Fruit fly (Drosophila melanogaster): ENCODE results near the gene Jon99Fi.

Gene Jon99Fi

dm6 chr3R:30531129-30531708 is 42.5 kb downstream of the Jon99Fi start (continued):
- TF ChIP-seq phol (tag; optimal IDR thresholded peaks at IDR 0.05), result peak; percentile 40
- no peak for TF ChIP-seq Deaf1 (tag; optimal IDR thresholded peaks at IDR 0.05)
- peak; percentile 50 for TF ChIP-seq dmrt99B (tag; optimal IDR thresholded peaks at IDR 0.05)
- TF ChIP-seq pfk (GFP tag; optimal IDR thresholded peaks at IDR 0.05), result no peak
- TF ChIP-seq az2 (GFP tag; optimal IDR thresholded peaks at IDR 0.05), result no peak
- TF ChIP-seq Opbp (GFP tag; IDR thresholded peaks at IDR 0.05; ENCODE audit: partially characterized antibody), result no peak
- no peak for TF ChIP-seq Mad (GFP tag; optimal IDR thresholded peaks at IDR 0.05)
- no peak for TF ChIP-seq sug (tag; optimal IDR thresholded peaks at IDR 0.05)
- TF ChIP-seq jing (GFP tag; optimal IDR thresholded peaks at IDR 0.05), result no peak
- TF ChIP-seq lmd (GFP tag; IDR thresholded peaks at IDR 0.05), result no peak
- peak; percentile 20 for TF ChIP-seq Sox100B (GFP tag; optimal IDR thresholded peaks at IDR 0.05)
- no peak for TF ChIP-seq CG11723 (GFP tag; optimal IDR thresholded peaks at IDR 0.05)
- TF ChIP-seq bab2 (GFP tag; optimal IDR thresholded peaks at IDR 0.05), result no peak
- no peak for TF ChIP-seq Hr39 (optimal IDR thresholded peaks at IDR 0.05)
- peak; percentile 27 for TF ChIP-seq fd96Cb (tag; optimal IDR thresholded peaks at IDR 0.05)
- peak; percentile 30 for TF ChIP-seq Ssrp (tag; optimal IDR thresholded peaks at IDR 0.05)
- TF ChIP-seq ro (GFP tag; IDR thresholded peaks at IDR 0.05), result no peak
- peak; percentile 32 for TF ChIP-seq nmo (GFP tag; optimal IDR thresholded peaks at IDR 0.05)
- no peak for TF ChIP-seq yki (optimal IDR thresholded peaks at IDR 0.05)
- TF ChIP-seq CG17912 (GFP tag; optimal IDR thresholded peaks at IDR 0.05), result no peak
- TF ChIP-seq HmgZ (tag; optimal IDR thresholded peaks at IDR 0.05), result no peak
- TF ChIP-seq gem (tag; optimal IDR thresholded peaks at IDR 0.05), result peak; percentile 50
- no peak for TF ChIP-seq D (optimal IDR thresholded peaks at IDR 0.05)
- TF ChIP-seq D (GFP tag; optimal IDR thresholded peaks at IDR 0.05), result peak; percentile 9
- peak; percentile 23 for TF ChIP-seq CG7839 (tag; optimal IDR thresholded peaks at IDR 0.05)
- TF ChIP-seq CG15269 (tag; optimal IDR thresholded peaks at IDR 0.05), result no peak
- TF ChIP-seq CG6689 (GFP tag; IDR thresholded peaks at IDR 0.05), result 0 out of 2 replicates have a peak, but pooled peaks have one; percentile 14
- TF ChIP-seq CG6175 (GFP tag; IDR thresholded peaks at IDR 0.05), result no peak
- no peak for TF ChIP-seq CG8359 (GFP tag; optimal IDR thresholded peaks at IDR 0.05; ENCODE audit: borderline replicate concordance)
- TF ChIP-seq p53 (GFP tag; optimal IDR thresholded peaks at IDR 0.05), result no peak
- TF ChIP-seq BEAF-32 (GFP tag; optimal IDR thresholded peaks at IDR 0.05), result no peak
- TF ChIP-seq twi (tag; optimal IDR thresholded peaks at IDR 0.05), result no peak
- TF ChIP-seq wdn (GFP tag; IDR thresholded peaks at IDR 0.05), result no peak
- peak; percentile 18 for TF ChIP-seq CG13424 (tag; optimal IDR thresholded peaks at IDR 0.05)
- no peak for TF ChIP-seq Poxn (GFP tag; IDR thresholded peaks at IDR 0.05)
- no peak for TF ChIP-seq ERR (GFP tag; optimal IDR thresholded peaks at IDR 0.05)
- no peak for TF ChIP-seq mld (GFP tag; IDR thresholded peaks at IDR 0.05; ENCODE audit: partially characterized antibody)
- TF ChIP-seq Hey (tag; optimal IDR thresholded peaks at IDR 0.05), result no peak
- no peak for TF ChIP-seq jumu (GFP tag; optimal IDR thresholded peaks at IDR 0.05)
- TF ChIP-seq disco-r (GFP tag; optimal IDR thresholded peaks at IDR 0.05), result no peak
- no peak for TF ChIP-seq hb (GFP tag; IDR thresholded peaks at IDR 0.05; ENCODE audit: partially characterized antibody)
- TF ChIP-seq Ptx1 (GFP tag; IDR thresholded peaks at IDR 0.05), result 0 out of 2 replicates have a peak, but pooled peaks have one; percentile 28
- no peak for TF ChIP-seq C15 (GFP tag; IDR thresholded peaks at IDR 0.05)
- no peak for TF ChIP-seq bigmax (GFP tag; optimal IDR thresholded peaks at IDR 0.05)
- no peak for TF ChIP-seq B-H1 (GFP tag; IDR thresholded peaks at IDR 0.05)
- peak; percentile 47 for TF ChIP-seq CG2678 (tag; optimal IDR thresholded peaks at IDR 0.05)
- no peak for TF ChIP-seq pum (GFP tag; optimal IDR thresholded peaks at IDR 0.05)
- no peak for TF ChIP-seq CG13287 (GFP tag; IDR thresholded peaks at IDR 0.05; ENCODE audit: partially characterized antibody)
- TF ChIP-seq CG9876 (GFP tag; optimal IDR thresholded peaks at IDR 0.05), result no peak
- no peak for TF ChIP-seq Xrp1 (GFP tag; IDR thresholded peaks at IDR 0.05)
- no peak for TF ChIP-seq sens (GFP tag)
- TF ChIP-seq Lim3 (GFP tag; IDR thresholded peaks at IDR 0.05), result no peak
